Fruit fly (Drosophila melanogaster) whole organism, embryonic: Measurements from ENCODE around the gene slp1.

Experiments
- ATbp ChIP-seq: fragments of 200-800 bp; sonication (Bioruptor generic); optimal IDR thresholded peaks from 2 replicates; lab custom pipeline; 2017; ENCODE audit warnings: missing biosample characterization, mild to moderate bottlenecking, missing genetic modification characterization, missing genetic modification reagents
- Antp ChIP-seq: fragments of 200-800 bp; sonication (Bioruptor generic); optimal IDR thresholded peaks from 3 replicates; lab custom pipeline; 2016; ENCODE audit warnings: missing biosample characterization, missing genetic modification characterization
- B-H2 ChIP-seq: fragments of 200-800 bp; sonication (Bioruptor generic); optimal IDR thresholded peaks from 2 replicates; lab custom pipeline; 2018; ENCODE audit warnings: missing biosample characterization, mild to moderate bottlenecking, missing genetic modification characterization
- CG10462 ChIP-seq: fragments of 200-800 bp; sonication (Bioruptor generic); optimal IDR thresholded peaks from 2 replicates; lab custom pipeline; 2016; ENCODE audit warnings: missing biosample characterization, missing genetic modification characterization
- CG1233 ChIP-seq: fragments of 200-800 bp; sonication (Bioruptor generic); optimal IDR thresholded peaks from 4 replicates; lab custom pipeline; 2018; ENCODE audit warnings: missing biosample characterization, mild to moderate bottlenecking, missing genetic modification characterization
- CG12659 ChIP-seq: fragments of 200-800 bp; sonication (Bioruptor generic); optimal IDR thresholded peaks from 3 replicates; lab custom pipeline; 2017; ENCODE audit warnings: mild to moderate bottlenecking, missing biosample characterization, missing genetic modification reagents, missing genetic modification characterization
- CG12769 ChIP-seq: fragments of 200-800 bp; sonication (Bioruptor generic); optimal IDR thresholded peaks from 2 replicates; lab custom pipeline; 2019; ENCODE audit warnings: missing biosample characterization, mild to moderate bottlenecking, missing genetic modification characterization, moderate library complexity
- CG13287 ChIP-seq: fragments of 200-800 bp; sonication (Bioruptor generic); IDR thresholded peaks from 2 replicates; pipeline ENCODE4 v1.3.6; 2022; ENCODE audit warnings: missing biosample characterization, missing genetic modification characterization; ENCODE audit not compliant: partially characterized antibody
- CG14710 ChIP-seq: fragments of 200-800 bp; sonication (Bioruptor generic); optimal IDR thresholded peaks from 3 replicates; lab custom pipeline; 2019; ENCODE audit warnings: missing biosample characterization, mild to moderate bottlenecking, missing genetic modification characterization, moderate library complexity
- CG15514 ChIP-seq: fragments of 200-800 bp; sonication (Bioruptor generic); optimal IDR thresholded peaks from 3 replicates; lab custom pipeline; 2017; ENCODE audit warnings: missing biosample characterization, missing genetic modification characterization, mild to moderate bottlenecking, moderate library complexity, missing genetic modification reagents
- CG1603 ChIP-seq: fragments of 200-800 bp; sonication (Bioruptor generic); optimal IDR thresholded peaks from 2 replicates; lab custom pipeline; 2019; ENCODE audit warnings: missing biosample characterization, mild to moderate bottlenecking, missing genetic modification characterization, moderate library complexity
- CG2678 ChIP-seq: fragments of 200-800 bp; sonication (Bioruptor generic); optimal IDR thresholded peaks from 3 replicates; lab custom pipeline; 2019; ENCODE audit warnings: missing biosample characterization, mild to moderate bottlenecking, missing genetic modification characterization, moderate library complexity
- CG2712 ChIP-seq: fragments of 200-800 bp; optimal IDR thresholded peaks from 3 replicates; lab custom pipeline; 2019; ENCODE audit warnings: missing biosample characterization, mild to moderate bottlenecking, missing genetic modification characterization, moderate library complexity
- CG30403 ChIP-seq: fragments of 200-800 bp; sonication (Bioruptor generic); optimal IDR thresholded peaks from 3 replicates; lab custom pipeline; 2016; ENCODE audit warnings: missing biosample characterization, missing genetic modification characterization
- CG34422 ChIP-seq: fragments of 200-800 bp; sonication (Bioruptor generic); IDR thresholded peaks from 3 replicates; pipeline ENCODE4 v1.3.6; 2022; ENCODE audit warnings: missing biosample characterization, missing genetic modification characterization
- CG4854 ChIP-seq: fragments of 200-800 bp; sonication (Bioruptor generic); optimal IDR thresholded peaks from 2 replicates; lab custom pipeline; 2016; ENCODE audit warnings: missing biosample characterization, missing genetic modification characterization, inconsistent platforms
- CG6654 ChIP-seq: fragments of 200-800 bp; sonication (Bioruptor generic); optimal IDR thresholded peaks from 2 replicates; lab custom pipeline; 2017; ENCODE audit warnings: missing biosample characterization, mild to moderate bottlenecking, missing genetic modification characterization
- CG8924 ChIP-seq: fragments of 200-800 bp; optimal IDR thresholded peaks from 3 replicates; lab custom pipeline; 2019; ENCODE audit warnings: missing biosample characterization, mild to moderate bottlenecking, missing genetic modification characterization, moderate library complexity
- CG9932 ChIP-seq: fragments of 200-800 bp; sonication (Bioruptor generic); IDR thresholded peaks from 2 replicates; pipeline ENCODE4 v1.3.6; 2022; ENCODE audit warnings: missing biosample characterization, missing genetic modification characterization
- E2f2 ChIP-seq: fragments of 200-800 bp; sonication (Bioruptor generic); IDR thresholded peaks from 2 replicates; pipeline ENCODE4 v1.3.6; 2022; ENCODE audit warnings: missing biosample characterization, missing genetic modification characterization
- H2.0 ChIP-seq: fragments of 200-800 bp; sonication (Bioruptor generic); IDR thresholded peaks from 2 replicates; pipeline ENCODE4 v1.3.6; 2022; ENCODE audit warnings: missing biosample characterization, missing genetic modification characterization
- MBD-R2 ChIP-seq: fragments of 200-800 bp; sonication (Bioruptor generic); IDR thresholded peaks from 2 replicates; pipeline ENCODE4 v1.3.6; 2022; ENCODE audit warnings: missing biosample characterization, missing genetic modification characterization
- Med ChIP-seq: fragments of 200-800 bp; sonication (Bioruptor generic); peaks from one replicate; lab custom pipeline; 2016; ENCODE audit warnings: missing biosample characterization, missing genetic modification characterization, mild to moderate bottlenecking, inconsistent platforms, moderate library complexity
- bab2 ChIP-seq: fragments of 200-800 bp; sonication (Bioruptor generic); optimal IDR thresholded peaks from 2 replicates; lab custom pipeline; 2016; ENCODE audit warnings: missing biosample characterization, missing genetic modification characterization
- crp ChIP-seq, 2 experiments: fragments of 200-800 bp; sonication (Bioruptor generic); optimal IDR thresholded peaks; 2 replicates in 1 of 2; 3 replicates in 1 of 2; lab custom pipeline; 2017; ENCODE audit warnings: missing biosample characterization in 2 of 2, missing genetic modification characterization in 2 of 2, mild to moderate bottlenecking in 1 of 2, moderate library complexity in 1 of 2
- en ChIP-seq: fragments of 200-800 bp; sonication (Bioruptor generic); optimal IDR thresholded peaks from 2 replicates; lab custom pipeline; 2016; ENCODE audit warnings: missing biosample characterization, missing genetic modification characterization
- ewg ChIP-seq: fragments of 200-800 bp; sonication (Bioruptor generic); optimal IDR thresholded peaks from 3 replicates; lab custom pipeline; 2017; ENCODE audit warnings: mild to moderate bottlenecking, missing biosample characterization, missing genetic modification reagents, missing genetic modification characterization
- gfzf ChIP-seq: fragments of 200-800 bp; sonication (Bioruptor generic); optimal IDR thresholded peaks from 2 replicates; lab custom pipeline; 2016; ENCODE audit warnings: missing biosample characterization, mild to moderate bottlenecking, missing genetic modification characterization, moderate library complexity
- hb ChIP-seq: fragments of 200-800 bp; sonication (Bioruptor generic); IDR thresholded peaks from 3 replicates; pipeline ENCODE4 v1.3.6; 2022; ENCODE audit warnings: missing biosample characterization, missing genetic modification characterization; ENCODE audit not compliant: partially characterized antibody
- knrl ChIP-seq: fragments of 200-800 bp; sonication (Bioruptor generic); IDR thresholded peaks from 3 replicates; pipeline ENCODE4 v1.3.6; 2022; ENCODE audit warnings: missing biosample characterization, missing genetic modification characterization; ENCODE audit not compliant: partially characterized antibody
- nau ChIP-seq: fragments of 200-800 bp; sonication (Bioruptor generic); optimal IDR thresholded peaks from 3 replicates; lab custom pipeline; 2017; ENCODE audit warnings: missing biosample characterization, mild to moderate bottlenecking, missing genetic modification characterization, missing genetic modification reagents
- nmo ChIP-seq: fragments of 200-800 bp; sonication (Bioruptor generic); optimal IDR thresholded peaks from 2 replicates; lab custom pipeline; 2018; ENCODE audit warnings: missing biosample characterization, mild to moderate bottlenecking, missing genetic modification characterization, moderate library complexity
- onecut ChIP-seq: fragments of 200-800 bp; sonication (Bioruptor generic); IDR thresholded peaks from 2 replicates; pipeline ENCODE4 v1.3.6; 2022; ENCODE audit warnings: missing biosample characterization, missing genetic modification characterization
- pb ChIP-seq: fragments of 200-800 bp; sonication (Bioruptor generic); optimal IDR thresholded peaks from 3 replicates; lab custom pipeline; 2016; ENCODE audit warnings: missing biosample characterization, missing genetic modification characterization
- pum ChIP-seq: fragments of 200-800 bp; sonication (Bioruptor generic); optimal IDR thresholded peaks from 2 replicates; lab custom pipeline; 2016; ENCODE audit warnings: missing biosample characterization, missing genetic modification characterization
- pzg ChIP-seq: fragments of 200-800 bp; sonication (Bioruptor generic); optimal IDR thresholded peaks from 3 replicates; lab custom pipeline; 2018; ENCODE audit warnings: missing biosample characterization, mild to moderate bottlenecking, missing genetic modification characterization, moderate library complexity
- ro ChIP-seq: fragments of 200-800 bp; sonication (Bioruptor generic); IDR thresholded peaks from 2 replicates; pipeline ENCODE4 v1.3.6; 2022; ENCODE audit warnings: missing biosample characterization, missing genetic modification characterization
- sens ChIP-seq: fragments of 200-800 bp; sonication (Bioruptor generic); peaks from one replicate; lab custom pipeline; 2016; ENCODE audit warnings: missing biosample characterization, missing genetic modification characterization
- trem ChIP-seq: fragments of 200-800 bp; optimal IDR thresholded peaks from 3 replicates; lab custom pipeline; 2019; ENCODE audit warnings: missing biosample characterization, mild to moderate bottlenecking, missing genetic modification characterization, moderate library complexity
- tup ChIP-seq: fragments of 200-800 bp; sonication (Bioruptor generic); optimal IDR thresholded peaks from 2 replicates; lab custom pipeline; 2016; ENCODE audit warnings: missing biosample characterization, mild to moderate bottlenecking, missing genetic modification characterization, moderate library complexity
- z ChIP-seq: fragments of 200-800 bp; sonication (Bioruptor generic); IDR thresholded peaks from 3 replicates; pipeline ENCODE4 v1.3.6; 2022; ENCODE audit warnings: missing biosample characterization, missing genetic modification characterization

The slp1 gene

dm6 chr2L:3867474-3868082 lies 42.1 kb downstream of the slp1 start, which contains the start of gene Cep97 (continued):
- peak; percentile 20 for TF ChIP-seq nmo (GFP tag; lab: Kevin White, UChicago)
- TF ChIP-seq ATbp (GFP tag; lab: Kevin White, UChicago), result no peak
- TF ChIP-seq z, result no peak
- peak; percentile 84 for TF ChIP-seq CG13287 (GFP tag; lab: Robert Waterston, UW)
- TF ChIP-seq CG8924 (tag; lab: Kevin White, UChicago), result peak; percentile 21
- peak; percentile 18 for TF ChIP-seq ewg
- TF ChIP-seq CG34422 (GFP tag; lab: Robert Waterston, UW), result 0 out of 3 replicates have a peak, but pooled peaks have one; percentile 42
- TF ChIP-seq pb (GFP tag; lab: Kevin White, UChicago), result no peak
- peak; percentile 16 for TF ChIP-seq CG15514 (GFP tag; lab: Kevin White, UChicago)
- TF ChIP-seq ro (GFP tag; lab: Robert Waterston, UW), result no peak
- no peak for TF ChIP-seq nau (GFP tag; lab: Kevin White, UChicago)
- TF ChIP-seq CG2678 (tag; lab: Kevin White, UChicago), result no peak
- no peak for TF ChIP-seq B-H2 (GFP tag; lab: Kevin White, UChicago)
- TF ChIP-seq onecut (GFP tag; lab: Robert Waterston, UW), result peak; percentile 80
- TF ChIP-seq CG1233, result no peak
- TF ChIP-seq CG6654 (GFP tag; lab: Kevin White, UChicago), result no peak
- TF ChIP-seq crp (GFP tag; optimal IDR thresholded peaks at IDR 0.05; lab: Kevin White, UChicago), result no peak
- peak; percentile 57 for TF ChIP-seq pzg (GFP tag; lab: Kevin White, UChicago)
- peak; percentile 54 for TF ChIP-seq sens (GFP tag; lab: Kevin White, UChicago)
- TF ChIP-seq trem (tag; lab: Kevin White, UChicago), result peak; percentile 21
- no peak for TF ChIP-seq CG9932 (GFP tag; lab: Robert Waterston, UW)
- no peak for TF ChIP-seq H2.0 (GFP tag; lab: Robert Waterston, UW)
- TF ChIP-seq E2f2 (GFP tag; lab: Robert Waterston, UW), result peak; percentile 97
- TF ChIP-seq CG12659 (GFP tag; lab: Kevin White, UChicago), result peak; percentile 4
- peak; percentile 94 for TF ChIP-seq hb
- TF ChIP-seq Antp (GFP tag; lab: Kevin White, UChicago), result no peak
- TF ChIP-seq CG2712 (tag; lab: Kevin White, UChicago), result peak; percentile 23
- TF ChIP-seq gfzf, result peak; percentile 54
- peak; percentile 79 for TF ChIP-seq knrl
- TF ChIP-seq tup (GFP tag; lab: Kevin White, UChicago), result no peak
- TF ChIP-seq CG30403 (GFP tag; lab: Kevin White, UChicago), result no peak
- TF ChIP-seq pum (GFP tag; lab: Kevin White, UChicago), result no peak
- no peak for TF ChIP-seq CG10462 (GFP tag; lab: Kevin White, UChicago)
- TF ChIP-seq CG1603 (tag; lab: Kevin White, UChicago), result peak; percentile 55
- no peak for TF ChIP-seq CG4854 (GFP tag; lab: Kevin White, UChicago)
- TF ChIP-seq en (GFP tag; lab: Kevin White, UChicago), result no peak
- TF ChIP-seq MBD-R2 (GFP tag; lab: Robert Waterston, UW), result peak; percentile 41; the same call in 1 of the 2 replicates
- no peak for TF ChIP-seq bab2 (GFP tag; lab: Kevin White, UChicago)
- TF ChIP-seq CG12769 (tag; lab: Kevin White, UChicago), result no peak
- TF ChIP-seq Med (GFP tag; lab: Kevin White, UChicago), result peak; percentile 29
- peak; percentile 20 for TF ChIP-seq CG14710 (tag; lab: Kevin White, UChicago)
